Fruit fly (Drosophila melanogaster) whole organism, embryonic: ENCODE data around the gene Non3.
A peak's percentile ranks its signal among the peaks of the same experiment; 100 is the strongest.

Experiments
- Adf1 ChIP-seq: fragments of 200-800 bp; sonication (Bioruptor generic); IDR thresholded peaks from 2 replicates; pipeline ENCODE4 v1.3.6; 2022; ENCODE audit warnings: missing biosample characterization, missing genetic modification characterization
- Atf6 ChIP-seq: fragments of 200-800 bp; sonication (Bioruptor generic); IDR thresholded peaks from 2 replicates; pipeline ENCODE4 v1.3.6; 2022; ENCODE audit warnings: missing biosample characterization, missing genetic modification characterization
- CG11695 ChIP-seq: fragments of 200-800 bp; sonication (Bioruptor generic); IDR thresholded peaks from 3 replicates; pipeline ENCODE4 v1.3.6; 2022; ENCODE audit warnings: missing biosample characterization, missing genetic modification characterization
- CG14860 ChIP-seq: fragments of 200-800 bp; sonication (Bioruptor generic); IDR thresholded peaks from 3 replicates; pipeline ENCODE4 v1.3.6; 2022; ENCODE audit warnings: missing biosample characterization, missing genetic modification characterization; ENCODE audit not compliant: partially characterized antibody
- CG16813 ChIP-seq: fragments of 200-800 bp; sonication (Bioruptor generic); IDR thresholded peaks from 3 replicates; pipeline ENCODE4 v1.3.6; 2022; ENCODE audit warnings: missing biosample characterization, missing genetic modification characterization; ENCODE audit not compliant: partially characterized antibody
- CG18599 ChIP-seq: fragments of 200-800 bp; sonication (Bioruptor generic); optimal IDR thresholded peaks from 3 replicates; lab custom pipeline; 2017; ENCODE audit warnings: missing biosample characterization, missing genetic modification characterization, mild to moderate bottlenecking, moderate library complexity, missing genetic modification reagents
- CG2129 ChIP-seq: fragments of 200-800 bp; sonication (Bioruptor generic); IDR thresholded peaks from 2 replicates; pipeline ENCODE4 v1.3.6; 2022; ENCODE audit warnings: missing biosample characterization, missing genetic modification characterization; ENCODE audit not compliant: partially characterized antibody
- CG3163 ChIP-seq: fragments of 200-800 bp; sonication (Bioruptor generic); optimal IDR thresholded peaks from 3 replicates; lab custom pipeline; 2016; ENCODE audit warnings: missing biosample characterization, missing genetic modification characterization
- CG3407 ChIP-seq: fragments of 200-800 bp; sonication (Bioruptor generic); optimal IDR thresholded peaks from 2 replicates; lab custom pipeline; 2018; ENCODE audit warnings: missing biosample characterization, mild to moderate bottlenecking, missing genetic modification characterization
- CG4360 ChIP-seq: fragments of 200-800 bp; sonication (Bioruptor generic); IDR thresholded peaks from 2 replicates; pipeline ENCODE4 v1.3.6; 2022; ENCODE audit warnings: missing biosample characterization, missing genetic modification characterization
- CG5953 ChIP-seq: fragments of 200-800 bp; sonication (Bioruptor generic); IDR thresholded peaks from 2 replicates; pipeline ENCODE4 v1.3.6; 2022; ENCODE audit warnings: missing biosample characterization, missing genetic modification characterization
- CG6683 ChIP-seq: fragments of 200-800 bp; sonication (Bioruptor generic); optimal IDR thresholded peaks from 2 replicates; lab custom pipeline; 2017; ENCODE audit warnings: missing biosample characterization, mild to moderate bottlenecking, missing genetic modification characterization, missing genetic modification reagents
- CG6813 ChIP-seq: fragments of 200-800 bp; sonication (Bioruptor generic); optimal IDR thresholded peaks from 2 replicates; lab custom pipeline; 2017; ENCODE audit warnings: missing biosample characterization, missing genetic modification characterization, mild to moderate bottlenecking, moderate library complexity, missing genetic modification reagents
- CG7839 ChIP-seq: fragments of 200-800 bp; sonication (Bioruptor generic); optimal IDR thresholded peaks from 3 replicates; lab custom pipeline; 2018; ENCODE audit warnings: missing biosample characterization, mild to moderate bottlenecking, missing genetic modification characterization, moderate library complexity
- CG8944 ChIP-seq: fragments of 200-800 bp; sonication (Bioruptor generic); optimal IDR thresholded peaks from 3 replicates; lab custom pipeline; 2016; ENCODE audit warnings: missing biosample characterization, missing genetic modification characterization
- Mad ChIP-seq: fragments of 200-800 bp; sonication (Bioruptor generic); optimal IDR thresholded peaks from 2 replicates; lab custom pipeline; 2016; ENCODE audit warnings: missing biosample characterization, missing genetic modification characterization
- Nf-YB ChIP-seq: fragments of 200-800 bp; sonication (Bioruptor generic); optimal IDR thresholded peaks from 3 replicates; lab custom pipeline; 2019; ENCODE audit warnings: missing biosample characterization, mild to moderate bottlenecking, missing genetic modification characterization, moderate library complexity
- Nf-YC ChIP-seq: fragments of 200-800 bp; optimal IDR thresholded peaks from 3 replicates; lab custom pipeline; 2019; ENCODE audit warnings: missing biosample characterization, mild to moderate bottlenecking, missing genetic modification characterization, moderate library complexity
- Rx ChIP-seq: fragments of 200-800 bp; sonication (Bioruptor generic); IDR thresholded peaks from 2 replicates; pipeline ENCODE4 v1.3.6; 2022; ENCODE audit warnings: missing biosample characterization, missing genetic modification characterization
- Taf1 ChIP-seq: fragments of 200-800 bp; sonication (Bioruptor generic); IDR thresholded peaks from 2 replicates; pipeline ENCODE4 v1.3.6; 2022; ENCODE audit warnings: missing biosample characterization, missing genetic modification characterization
- Tbp ChIP-seq: fragments of >200 bp; optimal IDR thresholded peaks from 2 replicates; lab custom pipeline; 2018; ENCODE audit warnings: missing biosample characterization, missing genetic modification characterization
- Trl ChIP-seq, 3 experiments: fragments of >200 bp in 2 of 3; fragments of 200-800 bp in 1 of 3; sonication (Bioruptor generic) in 1 of 3; optimal IDR thresholded peaks; 2 replicates in 1 of 3; 3 replicates in 2 of 3; lab custom pipeline; 2016 to 2017; ENCODE audit warnings: missing biosample characterization in 1 of 3, missing genetic modification characterization in 1 of 3
- Xrp1 ChIP-seq: fragments of 200-800 bp; sonication (Bioruptor generic); IDR thresholded peaks from 2 replicates; pipeline ENCODE4 v1.3.6; 2022; ENCODE audit warnings: missing biosample characterization, missing genetic modification characterization
- cg ChIP-seq: fragments of 200-800 bp; sonication (Bioruptor generic); optimal IDR thresholded peaks from 3 replicates; lab custom pipeline; 2019; ENCODE audit warnings: missing biosample characterization, mild to moderate bottlenecking, missing genetic modification characterization, moderate library complexity
- crol ChIP-seq: fragments of 200-800 bp; sonication (Bioruptor generic); IDR thresholded peaks from 2 replicates; pipeline ENCODE4 v1.3.6; 2022; ENCODE audit warnings: missing biosample characterization, missing genetic modification characterization
- dimm ChIP-seq: fragments of 200-800 bp; sonication (Bioruptor generic); IDR thresholded peaks from 2 replicates; pipeline ENCODE4 v1.3.6; 2022; ENCODE audit warnings: missing biosample characterization, missing genetic modification characterization
- ewg ChIP-seq: fragments of 200-800 bp; sonication (Bioruptor generic); optimal IDR thresholded peaks from 3 replicates; lab custom pipeline; 2017; ENCODE audit warnings: mild to moderate bottlenecking, missing biosample characterization, missing genetic modification reagents, missing genetic modification characterization
- gsb-n ChIP-seq: fragments of 200-800 bp; sonication (Bioruptor generic); optimal IDR thresholded peaks from 3 replicates; lab custom pipeline; 2018; ENCODE audit warnings: missing biosample characterization, mild to moderate bottlenecking, missing genetic modification characterization
- ind ChIP-seq: fragments of 200-800 bp; sonication (Bioruptor generic); optimal IDR thresholded peaks from 3 replicates; lab custom pipeline; 2016; ENCODE audit warnings: missing biosample characterization, missing genetic modification characterization
- nerfin-1 ChIP-seq: fragments of 200-800 bp; sonication (Bioruptor generic); optimal IDR thresholded peaks from 3 replicates; lab custom pipeline; 2019; ENCODE audit warnings: missing biosample characterization, mild to moderate bottlenecking, missing genetic modification characterization, moderate library complexity
- nmo ChIP-seq: fragments of 200-800 bp; sonication (Bioruptor generic); optimal IDR thresholded peaks from 2 replicates; lab custom pipeline; 2018; ENCODE audit warnings: missing biosample characterization, mild to moderate bottlenecking, missing genetic modification characterization, moderate library complexity
- pros ChIP-seq: fragments of 200-800 bp; sonication (Bioruptor generic); optimal IDR thresholded peaks from 3 replicates; lab custom pipeline; 2019; ENCODE audit warnings: missing biosample characterization, mild to moderate bottlenecking, missing genetic modification characterization, moderate library complexity
- sd ChIP-seq: fragments of 200-800 bp; sonication (Bioruptor generic); optimal IDR thresholded peaks from 3 replicates; lab custom pipeline; 2018; ENCODE audit warnings: missing biosample characterization, mild to moderate bottlenecking, missing genetic modification characterization, moderate library complexity
- sens-2 ChIP-seq: fragments of 200-800 bp; sonication (Bioruptor generic); IDR thresholded peaks from 2 replicates; pipeline ENCODE4 v1.3.6; 2022; ENCODE audit warnings: missing biosample characterization, missing genetic modification characterization
- slou ChIP-seq: fragments of 200-800 bp; sonication (Bioruptor generic); optimal IDR thresholded peaks from 3 replicates; lab custom pipeline; 2016; ENCODE audit warnings: missing biosample characterization, missing genetic modification characterization
- slp2 ChIP-seq: fragments of 200-800 bp; sonication (Bioruptor generic); optimal IDR thresholded peaks from 2 replicates; lab custom pipeline; 2016; ENCODE audit warnings: missing biosample characterization, missing genetic modification characterization
- trem ChIP-seq: fragments of 200-800 bp; optimal IDR thresholded peaks from 3 replicates; lab custom pipeline; 2019; ENCODE audit warnings: missing biosample characterization, mild to moderate bottlenecking, missing genetic modification characterization, moderate library complexity

Non3 gene

dm6 chr3R:18255281-18255680, 31.8 kb downstream of the Non3 start, which contains the start of the genes Ada2a, Polr2D, Tgs1 and moi (continued):
- peak; percentile 70 for TF ChIP-seq trem (tag; lab: Kevin White, UChicago)
- peak; percentile 40 for TF ChIP-seq sd (tag; lab: Kevin White, UChicago)
- no peak for TF ChIP-seq CG7839
- no peak for TF ChIP-seq sens-2 (GFP tag; lab: Robert Waterston, UW)
- TF ChIP-seq nmo = peak; percentile 7

- TF ChIP-seq CG14860 (GFP tag; lab: Robert Waterston, UW) = no peak
- TF ChIP-seq CG3407 (GFP tag; lab: Kevin White, UChicago) = no peak
- TF ChIP-seq slou (GFP tag; lab: Kevin White, UChicago) = no peak
- peak; percentile 53 for TF ChIP-seq nerfin-1
- no peak for TF ChIP-seq Atf6 (GFP tag; lab: Robert Waterston, UW)
- peak; percentile 71 for TF ChIP-seq gsb-n
- no peak for TF ChIP-seq CG6683 (GFP tag; lab: Kevin White, UChicago)
- TF ChIP-seq CG11695 = no peak
- peak; percentile 40 for TF ChIP-seq pros
These were observed 36.5 kb downstream of the Non3 start for dm6 chr3R:18260016-18260415.

- no peak for TF ChIP-seq Tbp
- peak; percentile 18 for TF ChIP-seq nerfin-1
- peak; percentile 53 for TF ChIP-seq pros
- peak; percentile 54 for TF ChIP-seq crol (GFP tag; lab: Robert Waterston, UW)
- TF ChIP-seq Xrp1 (GFP tag; lab: Robert Waterston, UW) = 0 out of 2 replicates have a peak, but pooled peaks have one; percentile 3
- no peak for TF ChIP-seq CG6813 (GFP tag; lab: Kevin White, UChicago)
- TF ChIP-seq CG16813 (GFP tag; lab: Robert Waterston, UW) = 0 out of 3 replicates have a peak, but pooled peaks have one; percentile 35
- TF ChIP-seq Trl (optimal IDR thresholded peaks at IDR 0.05; lab: Kevin White, UChicago) = peak in 1 of 2 experiments; percentile 3
- no peak for TF ChIP-seq Trl (GFP tag; optimal IDR thresholded peaks at IDR 0.05; lab: Kevin White, UChicago)
- peak; percentile 21; the same call in 1 of the 2 replicates for TF ChIP-seq dimm (GFP tag; lab: Robert Waterston, UW)
- TF ChIP-seq CG4360 (GFP tag; lab: Robert Waterston, UW) = peak; percentile 51; the same call in 1 of the 2 replicates
These were observed 38.1 kb downstream of the Non3 start for dm6 chr3R:18261602-18262001.

dm6 chr3R:18265275-18265674, 41.8 kb downstream of the Non3 start:
- TF ChIP-seq CG5953 (GFP tag; lab: Robert Waterston, UW) (no peak), Adf1 (GFP tag; lab: Robert Waterston, UW) (peak; percentile 87), cg (GFP tag; lab: Kevin White, UChicago) (peak; percentile 11), CG18599 (GFP tag; lab: Kevin White, UChicago) (peak; percentile 6), Trl (optimal IDR thresholded peaks at IDR 0.05; lab: Kevin White, UChicago) (peak; percentile 62 to 77), Trl (GFP tag; optimal IDR thresholded peaks at IDR 0.05; lab: Kevin White, UChicago) (no peak), CG3163 (GFP tag; lab: Kevin White, UChicago) (peak; percentile 42), ewg (peak; percentile 78), ind (GFP tag; lab: Kevin White, UChicago) (no peak), CG2129 (GFP tag; lab: Robert Waterston, UW) (no peak), CG8944 (GFP tag; lab: Kevin White, UChicago) (no peak), Taf1 (GFP tag; lab: Robert Waterston, UW) (no peak), Nf-YC (tag; lab: Kevin White, UChicago) (peak; percentile 62), Nf-YB (GFP tag; lab: Kevin White, UChicago) (peak; percentile 32), Mad (no peak), Rx (GFP tag; lab: Robert Waterston, UW) (no peak), slp2 (no peak)
- TF ChIP-seq, all 482 proteins: peak for 8
